Worm (Caenorhabditis elegans) whole organism, L4 larva: ENCODE measurements around the gene ugt-17.

Experiments
- D1046.2 ChIP-seq: fragments of 200-800 bp; sonication (Bioruptor generic); IDR thresholded peaks from 2 replicates; pipeline ENCODE4 v1.3.6; 2022; ENCODE audit warnings: missing genetic modification characterization, missing compliant biosample characterization
- F26F4.8 ChIP-seq: fragments of 200-800 bp; sonication (Bioruptor generic); conservative IDR thresholded peaks from 2 replicates; pipeline ENCODE4 v1.3.6; 2022; ENCODE audit warnings: missing genetic modification characterization, missing compliant biosample characterization
- T26A8.4 ChIP-seq: fragments of 200-800 bp; sonication (Bioruptor generic); IDR thresholded peaks from 2 replicates; pipeline ENCODE4 v1.3.6; 2022; ENCODE audit warnings: missing genetic modification characterization, missing compliant biosample characterization
- Y105C5A.15 ChIP-seq: fragments of 200-800 bp; sonication (Bioruptor generic); IDR thresholded peaks from 2 replicates; pipeline ENCODE4 v1.3.6; 2022; ENCODE audit warnings: missing genetic modification characterization, missing compliant biosample characterization
- ZK337.2 ChIP-seq: fragments of 200-800 bp; sonication (Bioruptor generic); IDR thresholded peaks from 2 replicates; pipeline ENCODE4 v1.3.6; 2022; ENCODE audit warnings: missing genetic modification reagents, missing genetic modification characterization, missing compliant biosample characterization
- ZK546.5 ChIP-seq, 2 experiments: sonication (generic microtip); optimal IDR thresholded peaks; 2 replicates each; lab custom pipeline; 2017; ENCODE audit warnings: missing biosample characterization in 2 of 2, missing genetic modification characterization in 2 of 2
- aha-1 ChIP-seq: fragments of 150-350 bp; peaks from one replicate; lab custom pipeline; 2014; ENCODE audit warnings: missing biosample characterization, missing genetic modification characterization
- attf-4 ChIP-seq: sonication (generic microtip); optimal IDR thresholded peaks from 3 replicates; lab custom pipeline; 2017; ENCODE audit warnings: missing biosample characterization, missing genetic modification characterization
- ceh-44 ChIP-seq: fragments of 200-800 bp; sonication (Bioruptor generic); IDR thresholded peaks from 2 replicates; pipeline ENCODE4 v1.3.6; 2022; ENCODE audit warnings: missing genetic modification reagents, missing genetic modification characterization, missing compliant biosample characterization
- ceh-62 ChIP-seq: sonication (generic microtip); optimal IDR thresholded peaks from 2 replicates; lab custom pipeline; 2017; ENCODE audit warnings: missing biosample characterization, missing genetic modification characterization
- daf-16 ChIP-seq, 3 experiments: sonication (generic microtip); optimal IDR thresholded peaks; 2 replicates each; lab custom pipeline; 2016 to 2017; ENCODE audit warnings: missing genetic modification characterization in 3 of 3, missing genetic modification reagents in 3 of 3, mild to moderate bottlenecking in 2 of 3, missing compliant biosample characterization in 2 of 3, missing biosample characterization in 1 of 3, moderate library complexity in 1 of 3
- daf-19 ChIP-seq: fragments of 200-800 bp; sonication (Bioruptor generic); conservative IDR thresholded peaks from 2 replicates; pipeline ENCODE4 v1.3.6; 2022; ENCODE audit warnings: missing genetic modification characterization, missing compliant biosample characterization
- dmd-8 ChIP-seq: fragments of 200-800 bp; sonication (Bioruptor generic); IDR thresholded peaks from 2 replicates; pipeline ENCODE4 v1.3.6; 2022; ENCODE audit warnings: missing genetic modification characterization, missing compliant biosample characterization
- dmd-9 ChIP-seq: fragments of 200-800 bp; sonication (Bioruptor generic); IDR thresholded peaks from 2 replicates; pipeline ENCODE4 v1.3.6; 2022; ENCODE audit warnings: missing genetic modification reagents, missing genetic modification characterization, missing compliant biosample characterization
- duxl-1 ChIP-seq: sonication (generic microtip); optimal IDR thresholded peaks from 2 replicates; lab custom pipeline; 2016; ENCODE audit warnings: mild to moderate bottlenecking, missing genetic modification characterization, moderate library complexity, missing compliant biosample characterization; ENCODE audit not compliant: poor library complexity
- fos-1 ChIP-seq: fragments of 150-350 bp; optimal IDR thresholded peaks from 2 replicates; lab custom pipeline; 2014; ENCODE audit warnings: missing biosample characterization, missing genetic modification characterization
- gei-8 ChIP-seq: fragments of 200-800 bp; sonication (Bioruptor generic); optimal IDR thresholded peaks from 2 replicates; lab custom pipeline; 2018; ENCODE audit warnings: mild to moderate bottlenecking, missing genetic modification characterization, missing compliant biosample characterization
- hif-1 ChIP-seq, 2 experiments: sonication (generic microtip); optimal IDR thresholded peaks; 2 replicates each; lab custom pipeline; 2016 to 2017; ENCODE audit warnings: missing compliant biosample characterization in 2 of 2, missing genetic modification characterization in 2 of 2, missing genetic modification reagents in 2 of 2, missing genotype in 2 of 2, mild to moderate bottlenecking in 1 of 2
- lsy-2 ChIP-seq, 2 experiments: fragments of 150-350 bp in 1 of 2; sonication (generic microtip) in 1 of 2; optimal IDR thresholded peaks; 2 replicates each; lab custom pipeline; 2014 to 2017; ENCODE audit warnings: missing biosample characterization in 2 of 2, missing genetic modification characterization in 2 of 2
- madf-5 ChIP-seq, 2 experiments: fragments of 200-800 bp; sonication (Bioruptor generic); IDR thresholded peaks; 2 replicates each; pipeline ENCODE4 v1.3.6; 2022; ENCODE audit warnings: missing compliant biosample characterization in 2 of 2, missing genetic modification characterization in 2 of 2
- mdl-1 ChIP-seq, 2 experiments: fragments of 150-350 bp in 1 of 2; sonication (generic microtip) in 1 of 2; optimal IDR thresholded peaks; 2 replicates each; lab custom pipeline; 2014 to 2017; ENCODE audit warnings: missing biosample characterization in 2 of 2, missing genetic modification characterization in 2 of 2
- mxl-2 ChIP-seq: fragments of 200-800 bp; sonication (Bioruptor generic); conservative IDR thresholded peaks from 2 replicates; pipeline ENCODE4 v1.3.6; 2022; ENCODE audit warnings: missing genetic modification reagents, missing genetic modification characterization, missing compliant biosample characterization
- nhr-10 ChIP-seq: fragments of 150-350 bp; optimal IDR thresholded peaks from 2 replicates; lab custom pipeline; 2014; ENCODE audit warnings: missing biosample characterization, missing genetic modification characterization
- nhr-237 ChIP-seq: sonication (generic microtip); optimal IDR thresholded peaks from 2 replicates; lab custom pipeline; 2017; ENCODE audit warnings: missing biosample characterization, missing genetic modification characterization
- nhr-28 ChIP-seq: fragments of 150-350 bp; optimal IDR thresholded peaks from 2 replicates; lab custom pipeline; 2014; ENCODE audit warnings: missing biosample characterization, missing genetic modification characterization
- nhr-41 ChIP-seq: fragments of 200-800 bp; sonication (Bioruptor generic); IDR thresholded peaks from 2 replicates; pipeline ENCODE4 v1.3.6; 2022; ENCODE audit warnings: missing genetic modification reagents, missing genetic modification characterization, missing compliant biosample characterization
- php-3 ChIP-seq: fragments of 200-800 bp; sonication (Bioruptor generic); IDR thresholded peaks from 2 replicates; pipeline ENCODE4 v1.3.6; 2022; ENCODE audit warnings: missing genetic modification reagents, missing genetic modification characterization, missing compliant biosample characterization
- pqm-1 ChIP-seq: sonication (generic microtip); optimal IDR thresholded peaks from 2 replicates; lab custom pipeline; 2017; ENCODE audit warnings: missing biosample characterization, missing genetic modification characterization
- sdz-12 ChIP-seq: fragments of 200-800 bp; sonication (Bioruptor generic); optimal IDR thresholded peaks from 2 replicates; lab custom pipeline; 2018; ENCODE audit warnings: mild to moderate bottlenecking, missing genetic modification characterization, missing compliant biosample characterization
- spr-1 ChIP-seq: sonication (generic microtip); optimal IDR thresholded peaks from 2 replicates; lab custom pipeline; 2016; ENCODE audit warnings: mild to moderate bottlenecking, missing genetic modification characterization, missing compliant biosample characterization
- spr-3 ChIP-seq: fragments of 200-800 bp; sonication (Bioruptor generic); optimal IDR thresholded peaks from 2 replicates; lab custom pipeline; 2018; ENCODE audit warnings: mild to moderate bottlenecking, missing genetic modification characterization, missing compliant biosample characterization
- tag-97 ChIP-seq: fragments of 200-800 bp; sonication (Bioruptor generic); IDR thresholded peaks from 2 replicates; pipeline ENCODE4 v1.3.6; 2022; ENCODE audit warnings: missing genetic modification characterization, missing compliant biosample characterization
- tra-1 ChIP-seq: fragments of 200-800 bp; sonication (Bioruptor generic); IDR thresholded peaks from 2 replicates; pipeline ENCODE4 v1.3.6; 2022; ENCODE audit warnings: missing genetic modification reagents, missing genetic modification characterization, missing compliant biosample characterization
- unc-39 ChIP-seq: sonication (generic microtip); optimal IDR thresholded peaks from 2 replicates; lab custom pipeline; 2017; ENCODE audit warnings: missing biosample characterization, missing genetic modification characterization
- zag-1 ChIP-seq: fragments of 150-350 bp; optimal IDR thresholded peaks from 2 replicates; lab custom pipeline; 2014; ENCODE audit warnings: missing biosample characterization, missing genetic modification characterization
- zfp-2 ChIP-seq: sonication (generic microtip); optimal IDR thresholded peaks from 2 replicates; lab custom pipeline; 2016; ENCODE audit warnings: mild to moderate bottlenecking, missing genetic modification characterization, missing compliant biosample characterization
- zfp-3 ChIP-seq: fragments of 200-800 bp; sonication (Bioruptor generic); conservative IDR thresholded peaks from 2 replicates; pipeline ENCODE4 v1.3.6; 2022; ENCODE audit warnings: missing genetic modification reagents, missing genetic modification characterization, missing compliant biosample characterization
- ztf-7 ChIP-seq: fragments of 150-350 bp; optimal IDR thresholded peaks from 2 replicates; lab custom pipeline; 2014; ENCODE audit warnings: missing biosample characterization, missing genetic modification characterization

Gene ugt-17

DNA sequence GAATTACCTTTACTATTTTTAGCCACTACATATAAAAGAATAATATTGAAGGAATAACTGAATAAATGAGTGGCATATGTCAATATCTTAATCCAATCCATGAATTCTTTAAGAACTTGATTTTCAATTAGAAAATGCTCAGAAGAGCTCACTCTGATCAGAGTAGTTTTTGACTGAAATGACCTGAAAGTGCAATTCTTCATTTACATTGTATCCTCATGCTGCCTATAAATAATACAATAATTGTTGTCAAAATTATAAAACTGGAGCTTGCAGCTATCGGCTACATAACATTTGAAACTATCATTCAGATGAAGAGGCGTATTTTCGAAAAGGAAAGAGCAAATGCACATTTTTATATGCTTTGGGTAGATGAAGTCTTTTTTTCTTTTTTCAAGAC is 17.9 kb upstream of the ugt-17 start, which contains the start of gene srxa-19:
TSS of gene srxa-19 (minus strand) at position 101 of the 400 bp plus-strand sequence.
- TF ChIP-seq gei-8 (GFP tag; lab: Kevin White, UChicago) (no peak), nhr-28 (tag; lab: Kevin White, UChicago) (no peak), aha-1 (no peak), zfp-3 (no peak), ceh-62 (tag; lab: Kevin White, UChicago) (no peak), duxl-1 (no peak), nhr-237 (tag; lab: Kevin White, UChicago) (no peak), ztf-7 (tag; lab: Kevin White, UChicago) (no peak), spr-3 (GFP tag; lab: Kevin White, UChicago) (no peak), Y105C5A.15 (GFP tag; lab: Robert Waterston, UW) (no peak), dmd-8 (GFP tag; lab: Robert Waterston, UW) (no peak), attf-4 (tag; lab: Kevin White, UChicago) (no peak), tra-1 (GFP tag; lab: Robert Waterston, UW) (no peak), tag-97 (GFP tag; lab: Robert Waterston, UW) (no peak), fos-1 (tag; lab: Kevin White, UChicago) (no peak), ceh-44 (GFP tag; lab: Robert Waterston, UW) (no peak), unc-39 (tag; lab: Kevin White, UChicago) (no peak)

DNA sequence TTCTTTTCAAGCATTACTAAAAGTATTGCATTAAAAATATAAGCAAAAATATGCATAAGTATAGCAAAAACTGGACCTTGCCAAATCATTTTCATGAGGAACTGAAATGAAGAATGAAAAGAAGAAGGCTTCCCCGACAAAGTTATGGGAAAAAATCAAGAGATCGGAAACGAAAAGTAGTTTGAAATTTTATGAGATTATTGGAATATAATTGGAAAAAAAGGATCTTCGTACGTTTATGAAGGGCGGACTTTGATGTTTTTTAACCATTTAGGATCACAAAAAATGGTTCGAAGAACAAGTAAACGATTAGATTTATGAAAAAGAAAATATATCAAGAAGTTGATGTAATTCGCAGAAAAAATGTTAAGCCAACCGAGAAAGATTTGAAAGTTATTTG is 16.1 kb upstream of the ugt-17 start, which contains the start of gene srxa-18:
TSS of gene srxa-18 (minus strand) at position 100 of the 400 bp plus-strand sequence.
- TF ChIP-seq gei-8 (GFP tag; lab: Kevin White, UChicago) (no peak), T26A8.4 (GFP tag; lab: Robert Waterston, UW) (no peak), php-3 (GFP tag; lab: Robert Waterston, UW) (no peak), madf-5 (GFP tag; IDR thresholded peaks at IDR 0.05; lab: Robert Waterston, UW) (no peak), ztf-7 (tag; lab: Kevin White, UChicago) (no peak), dmd-9 (GFP tag; lab: Robert Waterston, UW) (no peak), daf-16 (GFP tag; optimal IDR thresholded peaks at IDR 0.05; lab: Kevin White, UChicago) (no peak), daf-16 (tag; optimal IDR thresholded peaks at IDR 0.05; lab: Kevin White, UChicago) (no peak), F26F4.8 (no peak), aha-1 (no peak), nhr-237 (tag; lab: Kevin White, UChicago) (no peak), ZK337.2 (GFP tag; lab: Robert Waterston, UW) (no peak), mxl-2 (no peak)

ce11 chrV:10117465-10117864 is 12.7 kb upstream of the ugt-17 start, which contains the start of gene C08B6.5:
Gene C08B6.5 (plus strand): TSS chrV:10117765.
- TF ChIP-seq daf-19 (GFP tag; lab: Robert Waterston, UW) (no peak), mdl-1 (tag; optimal IDR thresholded peaks at IDR 0.05; lab: Kevin White, UChicago) (no peak), T26A8.4 (GFP tag; lab: Robert Waterston, UW) (no peak), lsy-2 (tag; optimal IDR thresholded peaks at IDR 0.05; lab: Kevin White, UChicago) (no peak), hif-1 (tag; optimal IDR thresholded peaks at IDR 0.05; lab: Kevin White, UChicago) (no peak), dmd-9 (GFP tag; lab: Robert Waterston, UW) (no peak), zfp-2 (no peak), attf-4 (tag; lab: Kevin White, UChicago) (no peak), pqm-1 (tag; lab: Kevin White, UChicago) (no peak), zag-1 (no peak), nhr-41 (GFP tag; lab: Robert Waterston, UW) (no peak), nhr-10 (tag; lab: Kevin White, UChicago) (no peak), spr-1 (tag; lab: Kevin White, UChicago) (no peak), sdz-12 (GFP tag; lab: Kevin White, UChicago) (no peak), Y105C5A.15 (GFP tag; lab: Robert Waterston, UW) (no peak), ZK546.5 (tag; optimal IDR thresholded peaks at IDR 0.05; lab: Kevin White, UChicago) (no peak), D1046.2 (no peak), ztf-7 (tag; lab: Kevin White, UChicago) (no peak), madf-5 (GFP tag; IDR thresholded peaks at IDR 0.05; lab: Robert Waterston, UW) (no peak)
